Worm (Caenorhabditis elegans) whole organism, L1 larva: ENCODE data around the gene nspb-7.

ENCODE experiments used
- lsy-2 ChIP-seq, 2 experiments: fragments of 150-350 bp; optimal IDR thresholded peaks; 2 replicates each; lab custom pipeline; 2014; ENCODE audit warnings: missing biosample characterization in 2 of 2, missing genetic modification characterization in 2 of 2
- nhr-76 ChIP-seq: sonication (generic microtip); optimal IDR thresholded peaks from 2 replicates; lab custom pipeline; 2017; ENCODE audit warnings: missing biosample characterization, missing genetic modification characterization
- sptf-1 ChIP-seq: fragments of 150-350 bp; optimal IDR thresholded peaks from 2 replicates; lab custom pipeline; 2014; ENCODE audit warnings: missing biosample characterization, missing genetic modification characterization
- tlp-1 ChIP-seq: fragments of 150-350 bp; optimal IDR thresholded peaks from 2 replicates; lab custom pipeline; 2014; ENCODE audit warnings: missing biosample characterization, missing genetic modification characterization

ce11 chrII:14597788-14598187, 19.7 kb downstream of the nspb-7 start:
- TF ChIP-seq tlp-1 (tag; lab: Kevin White, UChicago) (no peak), sptf-1 (tag; lab: Kevin White, UChicago) (no peak), lsy-2 (tag; optimal IDR thresholded peaks at IDR 0.05; lab: Kevin White, UChicago) (no peak), nhr-76 (tag; lab: Kevin White, UChicago) (no peak)
